Worm (Caenorhabditis elegans) whole organism, late embryonic: Measurements from ENCODE around the gene rpt-1.

Experiments used
- C08G9.2 ChIP-seq: sonication (generic microtip); optimal IDR thresholded peaks from 2 replicates; lab custom pipeline; 2016; ENCODE audit warnings: mild to moderate bottlenecking, missing genetic modification characterization, moderate library complexity, missing compliant biosample characterization
- C38D4.7 ChIP-seq: fragments of 200-800 bp; sonication (Bioruptor generic); optimal IDR thresholded peaks from 2 replicates; lab custom pipeline; 2018; ENCODE audit warnings: mild to moderate bottlenecking, missing genetic modification characterization, moderate library complexity, missing compliant biosample characterization
- K02D7.2 ChIP-seq: sonication (generic microtip); optimal IDR thresholded peaks from 2 replicates; lab custom pipeline; 2017; ENCODE audit warnings: mild to moderate bottlenecking, missing genetic modification characterization, missing compliant biosample characterization
- T23F11.4 ChIP-seq: fragments of 200-800 bp; sonication (Bioruptor generic); optimal IDR thresholded peaks from 2 replicates; lab custom pipeline; 2018; ENCODE audit warnings: mild to moderate bottlenecking, missing genetic modification characterization, missing compliant biosample characterization
- Y22D7AL.16 ChIP-seq: sonication (generic microtip); optimal IDR thresholded peaks from 2 replicates; lab custom pipeline; 2016; ENCODE audit warnings: missing genetic modification characterization, missing compliant biosample characterization
- ahr-1 ChIP-seq: sonication (generic microtip); optimal IDR thresholded peaks from 2 replicates; lab custom pipeline; 2016; ENCODE audit warnings: missing genetic modification characterization, missing compliant biosample characterization
- ama-1 ChIP-seq: fragments of 150-350 bp; optimal IDR thresholded peaks from 2 replicates; lab custom pipeline; 2014
- ceh-14 ChIP-seq: sonication (generic microtip); optimal IDR thresholded peaks from 2 replicates; lab custom pipeline; 2016; ENCODE audit warnings: missing genotype, missing genetic modification characterization, missing compliant biosample characterization
- ceh-18 ChIP-seq: sonication (generic microtip); optimal IDR thresholded peaks from 2 replicates; lab custom pipeline; 2016; ENCODE audit warnings: missing genetic modification characterization, missing compliant biosample characterization
- ceh-19 ChIP-seq: fragments of 200-800 bp; sonication (Bioruptor generic); optimal IDR thresholded peaks from 2 replicates; lab custom pipeline; 2018; ENCODE audit warnings: mild to moderate bottlenecking, missing genetic modification characterization, missing compliant biosample characterization
- ceh-2 ChIP-seq: sonication (generic microtip); optimal IDR thresholded peaks from 2 replicates; lab custom pipeline; 2016; ENCODE audit warnings: missing genotype, missing genetic modification characterization, missing compliant biosample characterization
- ceh-22 ChIP-seq: sonication (generic microtip); optimal IDR thresholded peaks from 2 replicates; lab custom pipeline; 2017; ENCODE audit warnings: missing biosample characterization, missing genetic modification characterization
- ceh-24 ChIP-seq: sonication (generic microtip); optimal IDR thresholded peaks from 2 replicates; lab custom pipeline; 2016; ENCODE audit warnings: mild to moderate bottlenecking, missing genetic modification characterization, missing compliant biosample characterization
- ceh-30 ChIP-seq: fragments of 150-350 bp; optimal IDR thresholded peaks from 2 replicates; lab custom pipeline; 2014; ENCODE audit warnings: missing biosample characterization, missing genetic modification characterization
- ceh-31 ChIP-seq: sonication (generic microtip); optimal IDR thresholded peaks from 2 replicates; lab custom pipeline; 2016; ENCODE audit warnings: missing genetic modification characterization, missing compliant biosample characterization
- ceh-34 ChIP-seq: sonication (generic microtip); optimal IDR thresholded peaks from 2 replicates; lab custom pipeline; 2016; ENCODE audit warnings: mild to moderate bottlenecking, missing genetic modification characterization, missing compliant biosample characterization
- ceh-45 ChIP-seq: fragments of 200-800 bp; sonication (Bioruptor generic); IDR thresholded peaks from 2 replicates; pipeline ENCODE4 v1.3.6; 2022; ENCODE audit warnings: missing genetic modification reagents, missing genetic modification characterization, missing compliant biosample characterization
- ceh-48 ChIP-seq: sonication (generic microtip); optimal IDR thresholded peaks from 2 replicates; lab custom pipeline; 2016; ENCODE audit warnings: missing genetic modification characterization, inconsistent platforms, missing compliant biosample characterization
- ceh-6 ChIP-seq: fragments of 200-800 bp; sonication (Bioruptor generic); optimal IDR thresholded peaks from 2 replicates; lab custom pipeline; 2018; ENCODE audit warnings: mild to moderate bottlenecking, missing genetic modification characterization, missing compliant biosample characterization
- ceh-9 ChIP-seq: sonication (generic microtip); optimal IDR thresholded peaks from 2 replicates; lab custom pipeline; 2016; ENCODE audit warnings: mild to moderate bottlenecking, missing genetic modification characterization, inconsistent platforms, missing compliant biosample characterization
- che-1 ChIP-seq: sonication (generic microtip); optimal IDR thresholded peaks from 2 replicates; lab custom pipeline; 2016; ENCODE audit warnings: mild to moderate bottlenecking, missing genetic modification characterization, missing compliant biosample characterization
- dve-1 ChIP-seq: sonication (generic microtip); optimal IDR thresholded peaks from 2 replicates; lab custom pipeline; 2017; ENCODE audit warnings: antibody characterized with exemption, mild to moderate bottlenecking, missing genetic modification characterization, missing compliant biosample characterization
- elt-4 ChIP-seq: sonication (generic microtip); optimal IDR thresholded peaks from 2 replicates; lab custom pipeline; 2016; ENCODE audit warnings: missing genetic modification characterization, missing compliant biosample characterization
- gmeb-2 ChIP-seq: sonication (generic microtip); optimal IDR thresholded peaks from 2 replicates; lab custom pipeline; 2016; ENCODE audit warnings: missing genetic modification characterization, inconsistent platforms, missing compliant biosample characterization
- hlh-13 ChIP-seq: fragments of 200-800 bp; sonication (Bioruptor generic); optimal IDR thresholded peaks from 2 replicates; lab custom pipeline; 2018; ENCODE audit warnings: mild to moderate bottlenecking, missing genetic modification characterization, missing compliant biosample characterization
- hlh-30 ChIP-seq: sonication (generic microtip); optimal IDR thresholded peaks from 2 replicates; lab custom pipeline; 2017; ENCODE audit warnings: antibody characterized with exemption, missing genetic modification characterization, missing compliant biosample characterization; ENCODE audit not compliant: insufficient read depth
- hlh-6 ChIP-seq: sonication (generic microtip); optimal IDR thresholded peaks from 2 replicates; lab custom pipeline; 2016; ENCODE audit warnings: missing genotype, missing genetic modification characterization, missing compliant biosample characterization
- hlh-8 ChIP-seq: sonication (generic microtip); optimal IDR thresholded peaks from 2 replicates; lab custom pipeline; 2016; ENCODE audit warnings: missing genotype, missing genetic modification characterization, missing compliant biosample characterization
- lin-11 ChIP-seq: fragments of 200-800 bp; sonication (Bioruptor generic); optimal IDR thresholded peaks from 2 replicates; lab custom pipeline; 2018; ENCODE audit warnings: mild to moderate bottlenecking, missing genetic modification characterization, missing compliant biosample characterization
- mec-3 ChIP-seq: sonication (generic microtip); optimal IDR thresholded peaks from 2 replicates; lab custom pipeline; 2016; ENCODE audit warnings: borderline replicate concordance, missing genetic modification characterization, missing compliant biosample characterization
- nhr-11 ChIP-seq: fragments of 150-350 bp; optimal IDR thresholded peaks from 2 replicates; lab custom pipeline; 2014; ENCODE audit warnings: missing biosample characterization, missing genetic modification characterization
- npax-4 ChIP-seq: sonication (generic microtip); optimal IDR thresholded peaks from 2 replicates; lab custom pipeline; 2016; ENCODE audit warnings: missing genetic modification characterization, missing compliant biosample characterization
- odd-2 ChIP-seq: sonication (generic microtip); optimal IDR thresholded peaks from 2 replicates; lab custom pipeline; 2017; ENCODE audit warnings: antibody characterized with exemption, mild to moderate bottlenecking, missing genetic modification characterization, missing compliant biosample characterization
- pag-3 ChIP-seq: sonication (generic microtip); optimal IDR thresholded peaks from 2 replicates; lab custom pipeline; 2016; ENCODE audit warnings: missing compliant biosample characterization, missing genetic modification characterization, borderline replicate concordance
- pat-9 ChIP-seq: fragments of 200-800 bp; sonication (Bioruptor generic); optimal IDR thresholded peaks from 2 replicates; lab custom pipeline; 2018; ENCODE audit warnings: mild to moderate bottlenecking, missing genetic modification characterization, moderate library complexity, missing compliant biosample characterization
- pax-1 ChIP-seq: fragments of 150-350 bp; optimal IDR thresholded peaks from 2 replicates; lab custom pipeline; 2014; ENCODE audit warnings: missing biosample characterization, missing genetic modification characterization
- pha-2 ChIP-seq: sonication (generic microtip); optimal IDR thresholded peaks from 2 replicates; lab custom pipeline; 2017; ENCODE audit warnings: mild to moderate bottlenecking, missing genetic modification characterization, missing compliant biosample characterization
- pha-4 ChIP-seq: fragments of 150-350 bp; optimal IDR thresholded peaks from 2 replicates; lab custom pipeline; 2018; ENCODE audit warnings: missing biosample characterization, missing genetic modification reagents, missing genetic modification characterization
- pqm-1 ChIP-seq: sonication (generic microtip); optimal IDR thresholded peaks from 2 replicates; lab custom pipeline; 2016; ENCODE audit warnings: missing genetic modification characterization, missing compliant biosample characterization
- pros-1 ChIP-seq: fragments of 150-350 bp; optimal IDR thresholded peaks from 2 replicates; lab custom pipeline; 2014; ENCODE audit warnings: missing biosample characterization, missing genetic modification reagents, missing genetic modification characterization
- ref-2 ChIP-seq: sonication (generic microtip); optimal IDR thresholded peaks from 2 replicates; lab custom pipeline; 2016; ENCODE audit warnings: missing genetic modification characterization, missing compliant biosample characterization
- rnt-1 ChIP-seq: sonication (generic microtip); optimal IDR thresholded peaks from 2 replicates; lab custom pipeline; 2016; ENCODE audit warnings: missing genetic modification characterization, missing compliant biosample characterization
- sdc-2 ChIP-seq: sonication (generic microtip); optimal IDR thresholded peaks from 2 replicates; lab custom pipeline; 2016; ENCODE audit warnings: missing genotype, missing genetic modification characterization, missing compliant biosample characterization
- sox-4 ChIP-seq: sonication (generic microtip); optimal IDR thresholded peaks from 2 replicates; lab custom pipeline; 2017; ENCODE audit warnings: mild to moderate bottlenecking, missing genetic modification characterization, inconsistent platforms, missing compliant biosample characterization
- tbx-2 ChIP-seq: sonication (generic microtip); optimal IDR thresholded peaks from 2 replicates; lab custom pipeline; 2016; ENCODE audit warnings: missing genetic modification characterization, missing compliant biosample characterization
- tbx-7 ChIP-seq: sonication (generic microtip); optimal IDR thresholded peaks from 2 replicates; lab custom pipeline; 2016; ENCODE audit warnings: missing genotype, missing genetic modification characterization, missing compliant biosample characterization
- ttx-3 ChIP-seq: sonication (generic microtip); optimal IDR thresholded peaks from 2 replicates; lab custom pipeline; 2016; ENCODE audit warnings: missing genetic modification reagents, missing genetic modification characterization, missing compliant biosample characterization
- unc-42 ChIP-seq: sonication (generic microtip); optimal IDR thresholded peaks from 2 replicates; lab custom pipeline; 2016; ENCODE audit warnings: missing genotype, missing genetic modification characterization, missing compliant biosample characterization
- unc-55 ChIP-seq: sonication (generic microtip); optimal IDR thresholded peaks from 2 replicates; lab custom pipeline; 2017; ENCODE audit warnings: missing biosample characterization, missing genetic modification reagents, missing genetic modification characterization
- unc-86 ChIP-seq: sonication (generic microtip); optimal IDR thresholded peaks from 2 replicates; lab custom pipeline; 2016; ENCODE audit warnings: missing genetic modification characterization, missing compliant biosample characterization

Gene rpt-1

DNA sequence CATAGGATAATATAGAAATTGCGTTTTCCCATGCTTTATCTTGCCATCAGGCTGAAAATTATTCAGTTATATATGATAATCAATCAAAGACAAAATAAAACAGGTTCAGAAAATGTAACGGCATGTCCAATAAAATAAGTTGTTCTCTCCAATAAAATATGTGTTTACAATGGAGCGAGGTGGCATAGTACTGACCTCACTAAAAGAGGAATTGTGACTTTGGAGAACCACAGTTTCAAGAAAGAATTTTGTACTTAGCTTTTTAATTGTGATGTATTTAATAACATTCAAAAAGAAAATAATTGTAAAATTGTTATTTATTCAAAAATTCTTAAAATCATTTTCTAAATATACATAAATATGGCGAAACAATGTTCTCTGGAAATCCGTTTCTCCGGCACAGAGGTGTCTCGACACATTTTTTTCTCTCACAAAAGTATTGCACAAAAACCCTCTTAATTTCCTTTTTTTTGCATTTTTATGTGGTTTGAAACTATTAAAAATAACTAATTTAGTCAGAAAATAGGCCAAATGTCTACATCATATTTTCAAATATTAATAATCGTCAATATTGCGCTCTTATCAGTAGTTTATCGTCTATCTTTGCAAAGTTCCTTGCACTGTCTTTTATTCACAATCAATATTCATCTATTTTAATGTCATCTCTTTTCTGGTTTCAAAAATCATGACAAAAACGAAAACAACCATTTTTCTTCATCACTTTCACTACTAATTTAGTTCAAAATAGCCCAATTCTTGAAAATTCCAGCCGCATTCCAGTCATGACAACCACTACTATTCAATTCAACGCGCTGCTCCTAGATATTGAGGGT is 48.8 kb downstream of the rpt-1 start, which contains the start of the genes aman-2 and F58H1.3 (continued):
- peak; percentile 57 for TF ChIP-seq ttx-3
- no peak for TF ChIP-seq ceh-9
- no peak for TF ChIP-seq ceh-6 (GFP tag; lab: Kevin White, UChicago)
- no peak for TF ChIP-seq pha-2
- TF ChIP-seq ceh-45 = no peak
- TF ChIP-seq ceh-24 = no peak
- no peak for TF ChIP-seq pag-3 (tag; lab: Kevin White, UChicago)
- no peak for TF ChIP-seq K02D7.2 (tag; lab: Kevin White, UChicago)
- peak; percentile 86 for TF ChIP-seq ceh-14 (tag; lab: Kevin White, UChicago)
- TF ChIP-seq rnt-1 = peak; percentile 48
- peak; percentile 76 for TF ChIP-seq ceh-2 (tag; lab: Kevin White, UChicago)
- no peak for TF ChIP-seq mec-3 (tag; lab: Kevin White, UChicago)
- peak; percentile 91 for TF ChIP-seq ceh-31
- TF ChIP-seq odd-2 (tag; lab: Kevin White, UChicago) = no peak
- TF ChIP-seq sox-4 (tag; lab: Kevin White, UChicago) = no peak
- TF ChIP-seq tbx-2 = peak; percentile 89
- peak; percentile 35 for TF ChIP-seq ceh-48 (tag; lab: Kevin White, UChicago)
- no peak for TF ChIP-seq ama-1 (lab: Kevin White, UChicago)
- no peak for TF ChIP-seq Y22D7AL.16 (tag; lab: Kevin White, UChicago)
- no peak for TF ChIP-seq ceh-30
- TF ChIP-seq ref-2 (tag; lab: Kevin White, UChicago) = peak; percentile 86
- peak; percentile 54 for TF ChIP-seq pqm-1 (tag; lab: Kevin White, UChicago)
- no peak for TF ChIP-seq ceh-22 (tag; lab: Kevin White, UChicago)
- no peak for TF ChIP-seq nhr-11
- TF ChIP-seq unc-55 (GFP tag; lab: Kevin White, UChicago) = no peak
- TF ChIP-seq ceh-18 (tag; lab: Kevin White, UChicago) = peak; percentile 38
- TF ChIP-seq sdc-2 (tag; lab: Kevin White, UChicago) = no peak
- TF ChIP-seq lin-11 (tag; lab: Kevin White, UChicago) = peak; percentile 28
- peak; percentile 36 for TF ChIP-seq ceh-34
- no peak for TF ChIP-seq pat-9 (tag; lab: Kevin White, UChicago)
- TF ChIP-seq unc-42 (tag; lab: Kevin White, UChicago) = peak; percentile 63
- no peak for TF ChIP-seq T23F11.4 (GFP tag; lab: Kevin White, UChicago)
- peak; percentile 13 for TF ChIP-seq C38D4.7 (GFP tag; lab: Kevin White, UChicago)
- no peak for TF ChIP-seq hlh-6 (tag; lab: Kevin White, UChicago)
- TF ChIP-seq pros-1 = no peak
- TF ChIP-seq npax-4 (tag; lab: Kevin White, UChicago) = no peak
- TF ChIP-seq che-1 = no peak
- TF ChIP-seq tbx-7 (tag; lab: Kevin White, UChicago) = peak; percentile 82
- no peak for TF ChIP-seq hlh-13 (GFP tag; lab: Kevin White, UChicago)
- peak; percentile 92 for TF ChIP-seq hlh-8 (tag; lab: Kevin White, UChicago)
- TF ChIP-seq pha-4 (tag; lab: Kevin White, UChicago) = no peak
- TF ChIP-seq dve-1 (tag; lab: Kevin White, UChicago) = no peak
- no peak for TF ChIP-seq gmeb-2
- TF ChIP-seq ahr-1 = peak; percentile 75
- no peak for TF ChIP-seq elt-4 (tag; lab: Kevin White, UChicago)
- TF ChIP-seq hlh-30 (tag; lab: Kevin White, UChicago) = no peak
- TF ChIP-seq pax-1 = no peak
- no peak for TF ChIP-seq ceh-19 (GFP tag; lab: Kevin White, UChicago)
- peak; percentile 77 for TF ChIP-seq unc-86 (tag; lab: Kevin White, UChicago)
- peak; percentile 72 for TF ChIP-seq C08G9.2 (tag; lab: Kevin White, UChicago)
